Worm (Caenorhabditis elegans) whole organism, late embryonic: ENCODE data around the gene tsr-1.
A peak's percentile ranks its signal among the peaks of the same experiment; 100 is the strongest.

Experiments used
- C38D4.7 ChIP-seq: fragments of 200-800 bp; sonication (Bioruptor generic); optimal IDR thresholded peaks from 2 replicates; lab custom pipeline; 2018; ENCODE audit warnings: mild to moderate bottlenecking, missing genetic modification characterization, moderate library complexity, missing compliant biosample characterization
- F13H6.1 ChIP-seq: sonication (generic microtip); optimal IDR thresholded peaks from 2 replicates; lab custom pipeline; 2016; ENCODE audit warnings: missing genetic modification characterization, missing compliant biosample characterization
- T23F11.4 ChIP-seq: fragments of 200-800 bp; sonication (Bioruptor generic); optimal IDR thresholded peaks from 2 replicates; lab custom pipeline; 2018; ENCODE audit warnings: mild to moderate bottlenecking, missing genetic modification characterization, missing compliant biosample characterization
- ama-1 ChIP-seq: fragments of 150-350 bp; optimal IDR thresholded peaks from 2 replicates; lab custom pipeline; 2014
- ceh-14 ChIP-seq: sonication (generic microtip); optimal IDR thresholded peaks from 2 replicates; lab custom pipeline; 2016; ENCODE audit warnings: missing genotype, missing genetic modification characterization, missing compliant biosample characterization
- ceh-2 ChIP-seq: sonication (generic microtip); optimal IDR thresholded peaks from 2 replicates; lab custom pipeline; 2016; ENCODE audit warnings: missing genotype, missing genetic modification characterization, missing compliant biosample characterization
- ceh-24 ChIP-seq: sonication (generic microtip); optimal IDR thresholded peaks from 2 replicates; lab custom pipeline; 2016; ENCODE audit warnings: mild to moderate bottlenecking, missing genetic modification characterization, missing compliant biosample characterization
- ceh-31 ChIP-seq: sonication (generic microtip); optimal IDR thresholded peaks from 2 replicates; lab custom pipeline; 2016; ENCODE audit warnings: missing genetic modification characterization, missing compliant biosample characterization
- ceh-45 ChIP-seq: fragments of 200-800 bp; sonication (Bioruptor generic); IDR thresholded peaks from 2 replicates; pipeline ENCODE4 v1.3.6; 2022; ENCODE audit warnings: missing genetic modification reagents, missing genetic modification characterization, missing compliant biosample characterization
- ceh-48 ChIP-seq: sonication (generic microtip); optimal IDR thresholded peaks from 2 replicates; lab custom pipeline; 2016; ENCODE audit warnings: missing genetic modification characterization, inconsistent platforms, missing compliant biosample characterization
- ceh-6 ChIP-seq: fragments of 200-800 bp; sonication (Bioruptor generic); optimal IDR thresholded peaks from 2 replicates; lab custom pipeline; 2018; ENCODE audit warnings: mild to moderate bottlenecking, missing genetic modification characterization, missing compliant biosample characterization
- ceh-9 ChIP-seq: sonication (generic microtip); optimal IDR thresholded peaks from 2 replicates; lab custom pipeline; 2016; ENCODE audit warnings: mild to moderate bottlenecking, missing genetic modification characterization, inconsistent platforms, missing compliant biosample characterization
- dve-1 ChIP-seq: sonication (generic microtip); optimal IDR thresholded peaks from 2 replicates; lab custom pipeline; 2017; ENCODE audit warnings: antibody characterized with exemption, mild to moderate bottlenecking, missing genetic modification characterization, missing compliant biosample characterization
- elt-2 ChIP-seq: sonication (generic microtip); optimal IDR thresholded peaks from 2 replicates; lab custom pipeline; 2016; ENCODE audit warnings: missing genetic modification reagents, missing genetic modification characterization, missing compliant biosample characterization
- ets-4 ChIP-seq: sonication (generic microtip); optimal IDR thresholded peaks from 2 replicates; lab custom pipeline; 2016; ENCODE audit warnings: missing genetic modification characterization, missing compliant biosample characterization
- fax-1 ChIP-seq: sonication (generic microtip); optimal IDR thresholded peaks from 2 replicates; lab custom pipeline; 2016; ENCODE audit warnings: missing genotype, missing genetic modification characterization, missing compliant biosample characterization
- fkh-6 ChIP-seq: sonication (generic microtip); optimal IDR thresholded peaks from 2 replicates; lab custom pipeline; 2016; ENCODE audit warnings: missing genetic modification characterization, missing compliant biosample characterization
- gmeb-2 ChIP-seq: sonication (generic microtip); optimal IDR thresholded peaks from 2 replicates; lab custom pipeline; 2016; ENCODE audit warnings: missing genetic modification characterization, inconsistent platforms, missing compliant biosample characterization
- hlh-13 ChIP-seq: fragments of 200-800 bp; sonication (Bioruptor generic); optimal IDR thresholded peaks from 2 replicates; lab custom pipeline; 2018; ENCODE audit warnings: mild to moderate bottlenecking, missing genetic modification characterization, missing compliant biosample characterization
- hlh-15 ChIP-seq: sonication (generic microtip); optimal IDR thresholded peaks from 2 replicates; lab custom pipeline; 2016; ENCODE audit warnings: missing genetic modification characterization, missing compliant biosample characterization
- hlh-6 ChIP-seq: sonication (generic microtip); optimal IDR thresholded peaks from 2 replicates; lab custom pipeline; 2016; ENCODE audit warnings: missing genotype, missing genetic modification characterization, missing compliant biosample characterization
- lim-6 ChIP-seq: sonication (generic microtip); optimal IDR thresholded peaks from 2 replicates; lab custom pipeline; 2016; ENCODE audit warnings: missing genetic modification characterization, missing compliant biosample characterization
- lin-11 ChIP-seq: fragments of 200-800 bp; sonication (Bioruptor generic); optimal IDR thresholded peaks from 2 replicates; lab custom pipeline; 2018; ENCODE audit warnings: mild to moderate bottlenecking, missing genetic modification characterization, missing compliant biosample characterization
- madf-2 ChIP-seq: sonication (generic microtip); optimal IDR thresholded peaks from 2 replicates; lab custom pipeline; 2017; ENCODE audit warnings: missing genetic modification characterization, missing compliant biosample characterization
- mec-3 ChIP-seq: sonication (generic microtip); optimal IDR thresholded peaks from 2 replicates; lab custom pipeline; 2016; ENCODE audit warnings: borderline replicate concordance, missing genetic modification characterization, missing compliant biosample characterization
- npax-4 ChIP-seq: sonication (generic microtip); optimal IDR thresholded peaks from 2 replicates; lab custom pipeline; 2016; ENCODE audit warnings: missing genetic modification characterization, missing compliant biosample characterization
- pat-9 ChIP-seq: fragments of 200-800 bp; sonication (Bioruptor generic); optimal IDR thresholded peaks from 2 replicates; lab custom pipeline; 2018; ENCODE audit warnings: mild to moderate bottlenecking, missing genetic modification characterization, moderate library complexity, missing compliant biosample characterization
- pha-2 ChIP-seq: sonication (generic microtip); optimal IDR thresholded peaks from 2 replicates; lab custom pipeline; 2017; ENCODE audit warnings: mild to moderate bottlenecking, missing genetic modification characterization, missing compliant biosample characterization
- pha-4 ChIP-seq: fragments of 150-350 bp; optimal IDR thresholded peaks from 2 replicates; lab custom pipeline; 2018; ENCODE audit warnings: missing biosample characterization, missing genetic modification reagents, missing genetic modification characterization
- pqm-1 ChIP-seq: sonication (generic microtip); optimal IDR thresholded peaks from 2 replicates; lab custom pipeline; 2016; ENCODE audit warnings: missing genetic modification characterization, missing compliant biosample characterization
- rnt-1 ChIP-seq: sonication (generic microtip); optimal IDR thresholded peaks from 2 replicates; lab custom pipeline; 2016; ENCODE audit warnings: missing genetic modification characterization, missing compliant biosample characterization
- sdc-2 ChIP-seq: sonication (generic microtip); optimal IDR thresholded peaks from 2 replicates; lab custom pipeline; 2016; ENCODE audit warnings: missing genotype, missing genetic modification characterization, missing compliant biosample characterization
- tbx-2 ChIP-seq: sonication (generic microtip); optimal IDR thresholded peaks from 2 replicates; lab custom pipeline; 2016; ENCODE audit warnings: missing genetic modification characterization, missing compliant biosample characterization
- tbx-7 ChIP-seq: sonication (generic microtip); optimal IDR thresholded peaks from 2 replicates; lab custom pipeline; 2016; ENCODE audit warnings: missing genotype, missing genetic modification characterization, missing compliant biosample characterization
- ttx-3 ChIP-seq: sonication (generic microtip); optimal IDR thresholded peaks from 2 replicates; lab custom pipeline; 2016; ENCODE audit warnings: missing genetic modification reagents, missing genetic modification characterization, missing compliant biosample characterization
- unc-3 ChIP-seq, 2 experiments: fragments of 200-800 bp in 1 of 2; sonication (Bioruptor generic) in 1 of 2; sonication (generic microtip) in 1 of 2; conservative IDR thresholded peaks in 1 of 2; optimal IDR thresholded peaks in 1 of 2; 2 replicates each; pipeline versions ENCODE4 v1.3.6 to Lab custom; 2016 to 2022; ENCODE audit warnings: missing compliant biosample characterization in 2 of 2, missing genetic modification characterization in 2 of 2, missing genetic modification reagents in 1 of 2
- unc-42 ChIP-seq: sonication (generic microtip); optimal IDR thresholded peaks from 2 replicates; lab custom pipeline; 2016; ENCODE audit warnings: missing genotype, missing genetic modification characterization, missing compliant biosample characterization

tsr-1 gene

ce11 chrII:2442243-2442642, 30.9 kb downstream of the tsr-1 start:
- TF ChIP-seq ceh-24 (tag; lab: Kevin White, UChicago) (no peak), pha-2 (no peak), dve-1 (no peak), fax-1 (tag; lab: Kevin White, UChicago) (no peak), madf-2 (tag; lab: Kevin White, UChicago) (no peak), gmeb-2 (tag; lab: Kevin White, UChicago) (no peak)

- no peak for TF ChIP-seq unc-3 (GFP tag; conservative IDR thresholded peaks at IDR 0.05; lab: Robert Waterston, UW)
- no peak for TF ChIP-seq unc-3 (tag; optimal IDR thresholded peaks at IDR 0.05; lab: Kevin White, UChicago)
- TF ChIP-seq lim-6 (tag; lab: Kevin White, UChicago) = no peak
- TF ChIP-seq npax-4 (tag; lab: Kevin White, UChicago) = no peak
- no peak for TF ChIP-seq ceh-9 (tag; lab: Kevin White, UChicago)
- TF ChIP-seq unc-42 (tag; lab: Kevin White, UChicago) = no peak
- no peak for TF ChIP-seq mec-3
- no peak for TF ChIP-seq lin-11
- no peak for TF ChIP-seq C38D4.7 (GFP tag; lab: Kevin White, UChicago)
- no peak for TF ChIP-seq ceh-6 (GFP tag; lab: Kevin White, UChicago)
Observed at ce11 chrII:2440312-2440711, 32.9 kb downstream of the tsr-1 start.

- TF ChIP-seq pha-2 = no peak
- no peak for TF ChIP-seq T23F11.4 (GFP tag; lab: Kevin White, UChicago)
- no peak for TF ChIP-seq ceh-2 (tag; lab: Kevin White, UChicago)
- no peak for TF ChIP-seq mec-3
- TF ChIP-seq F13H6.1 (tag; lab: Kevin White, UChicago) = no peak
- no peak for TF ChIP-seq gmeb-2 (tag; lab: Kevin White, UChicago)
- TF ChIP-seq ceh-45 (GFP tag; lab: Robert Waterston, UW) = no peak
- no peak for TF ChIP-seq ama-1 (lab: Kevin White, UChicago)
- TF ChIP-seq hlh-13 (GFP tag; lab: Kevin White, UChicago) = no peak
- no peak for TF ChIP-seq hlh-6 (tag; lab: Kevin White, UChicago)
- TF ChIP-seq C38D4.7 (GFP tag; lab: Kevin White, UChicago) = no peak
- TF ChIP-seq lin-11 = no peak
Observed at ce11 chrII:2438944-2439343, 34.2 kb downstream of the tsr-1 start.

ce11 chrII:2438180-2438579, 35.0 kb downstream of the tsr-1 start:
- no peak for TF ChIP-seq ceh-31
- no peak for TF ChIP-seq rnt-1 (tag; lab: Kevin White, UChicago)
- TF ChIP-seq lim-6 (tag; lab: Kevin White, UChicago) = no peak
- no peak for TF ChIP-seq fkh-6 (tag; lab: Kevin White, UChicago)
- peak; percentile 11 for TF ChIP-seq elt-2 (tag; lab: Kevin White, UChicago)
- no peak for TF ChIP-seq ceh-48
- TF ChIP-seq pqm-1 (tag; lab: Kevin White, UChicago) = no peak
- TF ChIP-seq ttx-3 = no peak

- TF ChIP-seq hlh-15 (tag; lab: Kevin White, UChicago) (no peak), rnt-1 (tag; lab: Kevin White, UChicago) (peak; percentile 95)
Observed at ce11 chrII:2436757-2437156, 36.4 kb downstream of the tsr-1 start.

ce11 chrII:2435566-2435965, 37.6 kb downstream of the tsr-1 start:
- TF ChIP-seq ceh-14 (tag; lab: Kevin White, UChicago) (no peak), tbx-7 (no peak), ets-4 (tag; lab: Kevin White, UChicago) (no peak), fkh-6 (tag; lab: Kevin White, UChicago) (no peak), tbx-2 (no peak), sdc-2 (tag; lab: Kevin White, UChicago) (no peak), pat-9 (no peak), pha-4 (tag; lab: Kevin White, UChicago) (no peak)
